ENCODE assay signal across 2 fruit fly cellular contexts in genomic region chr2L:9566656-9567055, dm6.
TF ChIP-seq lines count a peak whose summit lies in the region.

Gene jp, minus strand, starts transcription at chr2L:9566750.

- no peak for TF ChIP-seq CTCF in whole organism, embryonic (GFP tag; optimal IDR thresholded peaks at IDR 0.05; lab: Kevin White, UChicago)

TF ChIP-seq in whole organism, embryonic, 481 proteins besides CTCF, POLR2A, EP300 and RAD21:
- peak; percentile 3 for TF ChIP-seq CG6854 (GFP tag; optimal IDR thresholded peaks at IDR 0.05; lab: Kevin White, UChicago)
- TF ChIP-seq chinmo (GFP tag; IDR thresholded peaks at IDR 0.05; lab: Robert Waterston, UW; ENCODE audit: partially characterized antibody), result peak; percentile 72; the same call in 1 of the 4 replicates
- no peak for TF ChIP-seq CG7745 (tag; optimal IDR thresholded peaks at IDR 0.05; lab: Kevin White, UChicago)
- peak; percentile 96 for TF ChIP-seq Deaf1 (tag; optimal IDR thresholded peaks at IDR 0.05; lab: Kevin White, UChicago)
- 0 out of 2 replicates have a peak, but pooled peaks have one; percentile 23 for TF ChIP-seq CG5953 (GFP tag; IDR thresholded peaks at IDR 0.05; lab: Robert Waterston, UW)
- TF ChIP-seq CG15696 (tag; optimal IDR thresholded peaks at IDR 0.05; lab: Kevin White, UChicago), result no peak
- no peak for TF ChIP-seq hb (GFP tag; IDR thresholded peaks at IDR 0.05; lab: Robert Waterston, UW; ENCODE audit: partially characterized antibody)
- TF ChIP-seq salm (tag; optimal IDR thresholded peaks at IDR 0.05; lab: Kevin White, UChicago), result no peak
- peak; percentile 43 for TF ChIP-seq onecut (GFP tag; IDR thresholded peaks at IDR 0.05; lab: Robert Waterston, UW)
- TF ChIP-seq CG16813 (GFP tag; IDR thresholded peaks at IDR 0.05; lab: Robert Waterston, UW; ENCODE audit: partially characterized antibody), result 0 out of 3 replicates have a peak, but pooled peaks have one; percentile 25
- TF ChIP-seq CG9932 (GFP tag; IDR thresholded peaks at IDR 0.05; lab: Robert Waterston, UW), result 0 out of 2 replicates have a peak, but pooled peaks have one; percentile 9
- TF ChIP-seq Med (GFP tag; lab: Kevin White, UChicago), result peak; percentile 68
- 0 out of 2 replicates have a peak, but pooled peaks have one; percentile 28 for TF ChIP-seq Bgb (GFP tag; IDR thresholded peaks at IDR 0.05; lab: Robert Waterston, UW; ENCODE audit: partially characterized antibody)

TF ChIP-seq in whole organism, pupa, 21 proteins besides CTCF, POLR2A, EP300 and RAD21:
- no peak for TF ChIP-seq CG14655 (GFP tag; optimal IDR thresholded peaks at IDR 0.05; lab: Kevin White, UChicago)
- no peak for TF ChIP-seq CG8159 (tag; optimal IDR thresholded peaks at IDR 0.05; lab: Kevin White, UChicago)
- TF ChIP-seq CG34367 (tag; optimal IDR thresholded peaks at IDR 0.05; lab: Kevin White, UChicago), result no peak
- no peak for TF ChIP-seq CG10348 (GFP tag; IDR thresholded peaks at IDR 0.05; lab: Robert Waterston, UW)
- no peak for TF ChIP-seq rn (GFP tag; IDR thresholded peaks at IDR 0.05; lab: Robert Waterston, UW)
- peak; percentile 24 for TF ChIP-seq CG13204 (GFP tag; optimal IDR thresholded peaks at IDR 0.05; lab: Kevin White, UChicago)
- TF ChIP-seq CG8301 (tag; optimal IDR thresholded peaks at IDR 0.05; lab: Kevin White, UChicago), result no peak
